Worm (Caenorhabditis elegans) whole organism, late embryonic: ENCODE results near the gene F55G7.5.

Source experiments
- C38D4.7 ChIP-seq: fragments of 200-800 bp; sonication (Bioruptor generic); optimal IDR thresholded peaks from 2 replicates; lab custom pipeline; 2018; ENCODE audit warnings: mild to moderate bottlenecking, missing genetic modification characterization, moderate library complexity, missing compliant biosample characterization
- K02D7.2 ChIP-seq: sonication (generic microtip); optimal IDR thresholded peaks from 2 replicates; lab custom pipeline; 2017; ENCODE audit warnings: mild to moderate bottlenecking, missing genetic modification characterization, missing compliant biosample characterization
- K09A11.1 ChIP-seq: sonication (generic microtip); optimal IDR thresholded peaks from 2 replicates; lab custom pipeline; 2017; ENCODE audit warnings: antibody characterized with exemption, mild to moderate bottlenecking, missing genetic modification characterization, missing compliant biosample characterization; ENCODE audit not compliant: insufficient read depth
- Y22D7AL.16 ChIP-seq: sonication (generic microtip); optimal IDR thresholded peaks from 2 replicates; lab custom pipeline; 2016; ENCODE audit warnings: missing genetic modification characterization, missing compliant biosample characterization
- ahr-1 ChIP-seq: sonication (generic microtip); optimal IDR thresholded peaks from 2 replicates; lab custom pipeline; 2016; ENCODE audit warnings: missing genetic modification characterization, missing compliant biosample characterization
- ama-1 ChIP-seq: fragments of 150-350 bp; optimal IDR thresholded peaks from 2 replicates; lab custom pipeline; 2014
- ceh-22 ChIP-seq: sonication (generic microtip); optimal IDR thresholded peaks from 2 replicates; lab custom pipeline; 2017; ENCODE audit warnings: missing biosample characterization, missing genetic modification characterization
- ceh-24 ChIP-seq: sonication (generic microtip); optimal IDR thresholded peaks from 2 replicates; lab custom pipeline; 2016; ENCODE audit warnings: mild to moderate bottlenecking, missing genetic modification characterization, missing compliant biosample characterization
- ceh-31 ChIP-seq: sonication (generic microtip); optimal IDR thresholded peaks from 2 replicates; lab custom pipeline; 2016; ENCODE audit warnings: missing genetic modification characterization, missing compliant biosample characterization
- ceh-34 ChIP-seq: sonication (generic microtip); optimal IDR thresholded peaks from 2 replicates; lab custom pipeline; 2016; ENCODE audit warnings: mild to moderate bottlenecking, missing genetic modification characterization, missing compliant biosample characterization
- ceh-48 ChIP-seq: sonication (generic microtip); optimal IDR thresholded peaks from 2 replicates; lab custom pipeline; 2016; ENCODE audit warnings: missing genetic modification characterization, inconsistent platforms, missing compliant biosample characterization
- dmd-4 ChIP-seq: sonication (generic microtip); optimal IDR thresholded peaks from 2 replicates; lab custom pipeline; 2016; ENCODE audit warnings: borderline replicate concordance, missing genetic modification characterization, missing compliant biosample characterization
- dve-1 ChIP-seq: sonication (generic microtip); optimal IDR thresholded peaks from 2 replicates; lab custom pipeline; 2017; ENCODE audit warnings: antibody characterized with exemption, mild to moderate bottlenecking, missing genetic modification characterization, missing compliant biosample characterization
- elt-2 ChIP-seq: sonication (generic microtip); optimal IDR thresholded peaks from 2 replicates; lab custom pipeline; 2016; ENCODE audit warnings: missing genetic modification reagents, missing genetic modification characterization, missing compliant biosample characterization
- elt-4 ChIP-seq: sonication (generic microtip); optimal IDR thresholded peaks from 2 replicates; lab custom pipeline; 2016; ENCODE audit warnings: missing genetic modification characterization, missing compliant biosample characterization
- ets-4 ChIP-seq: sonication (generic microtip); optimal IDR thresholded peaks from 2 replicates; lab custom pipeline; 2016; ENCODE audit warnings: missing genetic modification characterization, missing compliant biosample characterization
- eyg-1 ChIP-seq: sonication (generic microtip); optimal IDR thresholded peaks from 2 replicates; lab custom pipeline; 2016; ENCODE audit warnings: missing genotype, missing genetic modification characterization, missing compliant biosample characterization
- fax-1 ChIP-seq: sonication (generic microtip); optimal IDR thresholded peaks from 2 replicates; lab custom pipeline; 2016; ENCODE audit warnings: missing genotype, missing genetic modification characterization, missing compliant biosample characterization
- hlh-13 ChIP-seq: fragments of 200-800 bp; sonication (Bioruptor generic); optimal IDR thresholded peaks from 2 replicates; lab custom pipeline; 2018; ENCODE audit warnings: mild to moderate bottlenecking, missing genetic modification characterization, missing compliant biosample characterization
- hlh-15 ChIP-seq: sonication (generic microtip); optimal IDR thresholded peaks from 2 replicates; lab custom pipeline; 2016; ENCODE audit warnings: missing genetic modification characterization, missing compliant biosample characterization
- hlh-30 ChIP-seq: sonication (generic microtip); optimal IDR thresholded peaks from 2 replicates; lab custom pipeline; 2017; ENCODE audit warnings: antibody characterized with exemption, missing genetic modification characterization, missing compliant biosample characterization; ENCODE audit not compliant: insufficient read depth
- lim-6 ChIP-seq: sonication (generic microtip); optimal IDR thresholded peaks from 2 replicates; lab custom pipeline; 2016; ENCODE audit warnings: missing genetic modification characterization, missing compliant biosample characterization
- odd-2 ChIP-seq: sonication (generic microtip); optimal IDR thresholded peaks from 2 replicates; lab custom pipeline; 2017; ENCODE audit warnings: antibody characterized with exemption, mild to moderate bottlenecking, missing genetic modification characterization, missing compliant biosample characterization
- pat-9 ChIP-seq: fragments of 200-800 bp; sonication (Bioruptor generic); optimal IDR thresholded peaks from 2 replicates; lab custom pipeline; 2018; ENCODE audit warnings: mild to moderate bottlenecking, missing genetic modification characterization, moderate library complexity, missing compliant biosample characterization
- pax-1 ChIP-seq: fragments of 150-350 bp; optimal IDR thresholded peaks from 2 replicates; lab custom pipeline; 2014; ENCODE audit warnings: missing biosample characterization, missing genetic modification characterization
- pha-2 ChIP-seq: sonication (generic microtip); optimal IDR thresholded peaks from 2 replicates; lab custom pipeline; 2017; ENCODE audit warnings: mild to moderate bottlenecking, missing genetic modification characterization, missing compliant biosample characterization
- pha-4 ChIP-seq: fragments of 150-350 bp; optimal IDR thresholded peaks from 2 replicates; lab custom pipeline; 2018; ENCODE audit warnings: missing biosample characterization, missing genetic modification reagents, missing genetic modification characterization
- pqm-1 ChIP-seq: sonication (generic microtip); optimal IDR thresholded peaks from 2 replicates; lab custom pipeline; 2016; ENCODE audit warnings: missing genetic modification characterization, missing compliant biosample characterization
- ref-2 ChIP-seq: sonication (generic microtip); optimal IDR thresholded peaks from 2 replicates; lab custom pipeline; 2016; ENCODE audit warnings: missing genetic modification characterization, missing compliant biosample characterization
- rnt-1 ChIP-seq: sonication (generic microtip); optimal IDR thresholded peaks from 2 replicates; lab custom pipeline; 2016; ENCODE audit warnings: missing genetic modification characterization, missing compliant biosample characterization
- sdc-2 ChIP-seq: sonication (generic microtip); optimal IDR thresholded peaks from 2 replicates; lab custom pipeline; 2016; ENCODE audit warnings: missing genotype, missing genetic modification characterization, missing compliant biosample characterization
- sox-4 ChIP-seq: sonication (generic microtip); optimal IDR thresholded peaks from 2 replicates; lab custom pipeline; 2017; ENCODE audit warnings: mild to moderate bottlenecking, missing genetic modification characterization, inconsistent platforms, missing compliant biosample characterization
- syd-9 ChIP-seq: sonication (generic microtip); optimal IDR thresholded peaks from 2 replicates; lab custom pipeline; 2016; ENCODE audit warnings: mild to moderate bottlenecking, missing genetic modification characterization, moderate library complexity, missing compliant biosample characterization
- tbx-2 ChIP-seq: sonication (generic microtip); optimal IDR thresholded peaks from 2 replicates; lab custom pipeline; 2016; ENCODE audit warnings: missing genetic modification characterization, missing compliant biosample characterization
- ttx-3 ChIP-seq: sonication (generic microtip); optimal IDR thresholded peaks from 2 replicates; lab custom pipeline; 2016; ENCODE audit warnings: missing genetic modification reagents, missing genetic modification characterization, missing compliant biosample characterization
- unc-3 ChIP-seq, 2 experiments: fragments of 200-800 bp in 1 of 2; sonication (Bioruptor generic) in 1 of 2; sonication (generic microtip) in 1 of 2; conservative IDR thresholded peaks in 1 of 2; optimal IDR thresholded peaks in 1 of 2; 2 replicates each; pipeline versions ENCODE4 v1.3.6 to Lab custom; 2016 to 2022; ENCODE audit warnings: missing compliant biosample characterization in 2 of 2, missing genetic modification characterization in 2 of 2, missing genetic modification reagents in 1 of 2
- unc-42 ChIP-seq: sonication (generic microtip); optimal IDR thresholded peaks from 2 replicates; lab custom pipeline; 2016; ENCODE audit warnings: missing genotype, missing genetic modification characterization, missing compliant biosample characterization
- zip-5 ChIP-seq: sonication (generic microtip); optimal IDR thresholded peaks from 2 replicates; lab custom pipeline; 2016; ENCODE audit warnings: missing genetic modification characterization, missing compliant biosample characterization
- ztf-16 ChIP-seq: sonication (generic microtip); optimal IDR thresholded peaks from 2 replicates; lab custom pipeline; 2017; ENCODE audit warnings: missing genetic modification characterization, missing compliant biosample characterization

Gene F55G7.5

DNA sequence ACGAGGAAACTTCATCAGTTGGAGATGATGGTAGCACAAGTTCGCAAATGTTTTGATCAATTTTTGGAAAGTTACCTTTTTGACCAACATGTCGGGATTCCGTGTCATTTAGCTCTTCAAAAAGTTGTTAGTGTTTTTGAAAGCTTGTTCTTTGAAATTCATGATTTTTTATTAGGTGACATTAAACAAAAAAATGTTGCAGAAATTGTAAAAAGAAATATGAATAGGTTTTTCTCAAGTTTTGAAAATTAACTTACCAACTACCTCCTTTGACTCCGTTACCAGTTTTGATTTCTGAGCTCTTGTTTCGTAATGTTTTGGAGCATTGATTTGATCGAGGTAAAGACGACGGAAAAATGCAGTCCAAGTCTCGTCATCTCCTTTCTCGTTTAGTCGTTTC is 13.4 kb upstream of the F55G7.5 start:
- TF ChIP-seq fax-1 (tag; lab: Kevin White, UChicago) (no peak), odd-2 (tag; lab: Kevin White, UChicago) (no peak), pqm-1 (tag; lab: Kevin White, UChicago) (no peak), ets-4 (tag; lab: Kevin White, UChicago) (no peak), ceh-34 (tag; lab: Kevin White, UChicago) (no peak), tbx-2 (tag; lab: Kevin White, UChicago) (no peak), sox-4 (no peak), hlh-30 (tag; lab: Kevin White, UChicago) (no peak), C38D4.7 (GFP tag; lab: Kevin White, UChicago) (no peak), ahr-1 (tag; lab: Kevin White, UChicago) (no peak), ztf-16 (tag; lab: Kevin White, UChicago) (no peak), elt-4 (tag; lab: Kevin White, UChicago) (no peak), eyg-1 (no peak), dmd-4 (tag; lab: Kevin White, UChicago) (no peak)
- TF ChIP-seq, all 69 proteins: peak for 0

ce11 chrX:11948184-11948894 is 9.6 kb upstream of the F55G7.5 start, which contains the start of gene lsd-1:
lsd-1 (plus strand) TSS chrX:11948844.
- TF ChIP-seq sdc-2 (tag; lab: Kevin White, UChicago) (peak; percentile 24), elt-2 (tag; lab: Kevin White, UChicago) (no peak)

- TF ChIP-seq sdc-2 (tag; lab: Kevin White, UChicago) (peak; percentile 71), eyg-1 (no peak), ama-1 (lab: Kevin White, UChicago) (no peak), Y22D7AL.16 (tag; lab: Kevin White, UChicago) (no peak), ceh-48 (peak; percentile 84), dve-1 (tag; lab: Kevin White, UChicago) (no peak), ahr-1 (tag; lab: Kevin White, UChicago) (no peak), pha-4 (tag; lab: Kevin White, UChicago) (no peak), ceh-22 (tag; lab: Kevin White, UChicago) (no peak), ceh-31 (tag; lab: Kevin White, UChicago) (peak; percentile 37), tbx-2 (tag; lab: Kevin White, UChicago) (peak; percentile 1), unc-42 (tag; lab: Kevin White, UChicago) (peak; percentile 3), rnt-1 (tag; lab: Kevin White, UChicago) (peak; percentile 30), pax-1 (tag; lab: Kevin White, UChicago) (no peak), ceh-34 (tag; lab: Kevin White, UChicago) (no peak)
These were observed 8.2 kb upstream of the F55G7.5 start, which contains the start of gene nfya-1 for ce11 chrX:11946788-11947463. nfya-1 (minus strand) TSS chrX:11946838.

ce11 chrX:11941951-11942350 is 3.2 kb upstream of the F55G7.5 start, which contains the start of gene F55G7.3:
F55G7.3 (minus strand) TSS chrX:11942051.
- no peak for TF ChIP-seq pha-2
- no peak for TF ChIP-seq ceh-24
- no peak for TF ChIP-seq eyg-1
- no peak for TF ChIP-seq tbx-2 (tag; lab: Kevin White, UChicago)
- TF ChIP-seq hlh-13: no peak
- no peak for TF ChIP-seq elt-2 (tag; lab: Kevin White, UChicago)
- TF ChIP-seq pat-9: no peak
- no peak for TF ChIP-seq dmd-4 (tag; lab: Kevin White, UChicago)
- TF ChIP-seq, all 69 proteins: peak for 0

- TF ChIP-seq syd-9 (tag; lab: Kevin White, UChicago) (peak; percentile 87), lim-6 (peak; percentile 58), hlh-15 (peak; percentile 44), ceh-31 (tag; lab: Kevin White, UChicago) (peak; percentile 92), odd-2 (tag; lab: Kevin White, UChicago) (no peak), K09A11.1 (tag; lab: Kevin White, UChicago) (peak; percentile 87), zip-5 (tag; lab: Kevin White, UChicago) (peak; percentile 9), K02D7.2 (tag; lab: Kevin White, UChicago) (no peak), ref-2 (tag; lab: Kevin White, UChicago) (peak; percentile 81), unc-3 (GFP tag; conservative IDR thresholded peaks at IDR 0.05; lab: Robert Waterston, UW) (0 out of 2 replicates have a peak, but pooled peaks have one; percentile 21), unc-3 (tag; optimal IDR thresholded peaks at IDR 0.05; lab: Kevin White, UChicago) (peak; percentile 15), elt-4 (tag; lab: Kevin White, UChicago) (no peak), dmd-4 (tag; lab: Kevin White, UChicago) (peak; percentile 31), ttx-3 (tag; lab: Kevin White, UChicago) (peak; percentile 53), pha-2 (no peak)
These were observed 1.3 kb downstream of the F55G7.5 start for ce11 chrX:11937343-11937935.
